Fruit fly (Drosophila melanogaster): ENCODE data around the gene Or10a.

Or10a gene

DNA sequence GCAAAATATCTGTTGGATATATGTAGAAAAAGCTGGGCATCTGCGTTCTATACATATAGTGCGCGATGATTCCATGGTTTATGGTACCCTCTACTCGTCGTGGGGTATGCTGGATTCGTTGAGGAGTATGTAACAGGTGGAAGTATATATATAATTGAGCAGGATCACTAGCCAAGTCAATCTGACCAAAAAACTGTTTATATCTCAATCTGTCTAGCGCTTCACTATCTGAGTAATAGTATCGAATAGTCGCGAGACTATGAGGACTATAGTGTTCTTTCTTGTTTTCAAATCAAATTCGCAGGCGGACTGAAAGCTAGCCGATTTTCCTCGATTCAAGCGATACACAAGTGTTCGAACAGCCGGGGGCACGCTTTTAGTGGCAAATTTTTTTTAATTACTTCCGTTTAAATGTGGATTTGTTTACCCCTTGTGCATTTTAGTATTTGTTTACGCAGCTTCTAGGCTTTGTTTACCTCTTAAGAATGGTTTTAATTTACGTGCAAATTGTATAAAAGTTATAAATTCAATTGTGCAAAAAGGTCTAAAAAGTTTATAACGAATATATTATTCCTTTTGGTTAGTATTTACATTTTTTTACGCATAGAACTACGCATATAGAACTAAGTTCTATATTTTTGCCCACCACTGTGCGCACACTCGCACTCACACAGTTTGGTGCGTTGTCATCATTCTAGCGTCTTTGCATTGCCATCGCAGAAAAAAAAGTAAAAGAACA is 26.4 kb downstream of the Or10a start (continued):
- peak; percentile 65 for TF ChIP-seq ara (GFP tag; IDR thresholded peaks at IDR 0.05)
- TF ChIP-seq CG32772 (GFP tag; IDR thresholded peaks at IDR 0.05): peak; percentile 85
- TF ChIP-seq CG17385 (GFP tag; optimal IDR thresholded peaks at IDR 0.05): peak; percentile 51
- peak; percentile 68 for TF ChIP-seq CG18476 (GFP tag; optimal IDR thresholded peaks at IDR 0.05)
- peak; percentile 85 for TF ChIP-seq HLH3B (GFP tag; IDR thresholded peaks at IDR 0.05)
- no peak for TF ChIP-seq CG10565 (GFP tag; optimal IDR thresholded peaks at IDR 0.05)
- TF ChIP-seq CG30403 (GFP tag; optimal IDR thresholded peaks at IDR 0.05): peak; percentile 78
- TF ChIP-seq dan (GFP tag; IDR thresholded peaks at IDR 0.05): peak; percentile 60; the same call in 1 of the 2 replicates
- no peak for TF ChIP-seq HLH4C (GFP tag; IDR thresholded peaks at IDR 0.05; ENCODE audit: partially characterized antibody)
- peak; percentile 94 for TF ChIP-seq Rfx (GFP tag; IDR thresholded peaks at IDR 0.05)
- peak; percentile 47 for TF ChIP-seq CG17802 (tag; optimal IDR thresholded peaks at IDR 0.05)
- TF ChIP-seq slbo (GFP tag; IDR thresholded peaks at IDR 0.05): peak; percentile 93
- peak; percentile 77 for TF ChIP-seq pnt (GFP tag; optimal IDR thresholded peaks at IDR 0.05)
- TF ChIP-seq grau (tag; optimal IDR thresholded peaks at IDR 0.05): peak; percentile 78
- TF ChIP-seq Dek (tag; optimal IDR thresholded peaks at IDR 0.05): peak; percentile 50
- peak; percentile 77 for TF ChIP-seq odd (GFP tag; optimal IDR thresholded peaks at IDR 0.05)
- peak; percentile 41 for TF ChIP-seq CG1529 (GFP tag; optimal IDR thresholded peaks at IDR 0.05)
- peak; percentile 57 for TF ChIP-seq CG4424 (GFP tag; optimal IDR thresholded peaks at IDR 0.05)
- TF ChIP-seq tio (GFP tag; optimal IDR thresholded peaks at IDR 0.05): peak; percentile 84
- TF ChIP-seq CG9215 (GFP tag; IDR thresholded peaks at IDR 0.05): peak; percentile 68
- TF ChIP-seq CG12155 (GFP tag; optimal IDR thresholded peaks at IDR 0.05): peak; percentile 74
- peak; percentile 63 for TF ChIP-seq maf-S (GFP tag; optimal IDR thresholded peaks at IDR 0.05)
- TF ChIP-seq CG12219 (GFP tag; optimal IDR thresholded peaks at IDR 0.05): peak; percentile 71
- peak; percentile 79 for TF ChIP-seq CG6689 (GFP tag; IDR thresholded peaks at IDR 0.05)
- TF ChIP-seq CG2120 (GFP tag; optimal IDR thresholded peaks at IDR 0.05): peak; percentile 92
- TF ChIP-seq yki (optimal IDR thresholded peaks at IDR 0.05): no peak
- no peak for TF ChIP-seq btn (GFP tag; optimal IDR thresholded peaks at IDR 0.05)
- TF ChIP-seq MBD-R2 (GFP tag; IDR thresholded peaks at IDR 0.05): peak; percentile 68
- TF ChIP-seq CG8290 (GFP tag; optimal IDR thresholded peaks at IDR 0.05): no peak
- TF ChIP-seq CG8290 (tag; optimal IDR thresholded peaks at IDR 0.05): peak in 1 of 2 experiments; percentile 98
- TF ChIP-seq ssp (GFP tag; IDR thresholded peaks at IDR 0.05): peak; percentile 70
- TF ChIP-seq CG11560 (tag; IDR thresholded peaks at IDR 0.05): peak; percentile 78
- no peak for TF ChIP-seq zen2 (GFP tag; IDR thresholded peaks at IDR 0.05; ENCODE audit: partially characterized antibody)
- TF ChIP-seq CG14710 (tag; optimal IDR thresholded peaks at IDR 0.05): peak; percentile 53
- TF ChIP-seq Sry-β (GFP tag; optimal IDR thresholded peaks at IDR 0.05): no peak
- TF ChIP-seq CG1792 (GFP tag; optimal IDR thresholded peaks at IDR 0.05): peak; percentile 70
- peak; percentile 22 for TF ChIP-seq gsb-n (tag; optimal IDR thresholded peaks at IDR 0.05)
- TF ChIP-seq sim (GFP tag; IDR thresholded peaks at IDR 0.05): peak; percentile 51; the same call in 1 of the 2 replicates
- peak; percentile 72 for TF ChIP-seq NC2β (GFP tag; optimal IDR thresholded peaks at IDR 0.05)
- no peak for TF ChIP-seq CG6791 (GFP tag; IDR thresholded peaks at IDR 0.05; ENCODE audit: partially characterized antibody)
- peak; percentile 81 for TF ChIP-seq CG7786 (GFP tag; optimal IDR thresholded peaks at IDR 0.05)
- peak; percentile 73 for TF ChIP-seq CG10147 (GFP tag; optimal IDR thresholded peaks at IDR 0.05)
- peak; percentile 79; the same call in 2 of the 3 replicates for TF ChIP-seq CG3726 (GFP tag; IDR thresholded peaks at IDR 0.05)
- peak; percentile 34 for TF ChIP-seq nau (GFP tag; optimal IDR thresholded peaks at IDR 0.05)
- no peak for TF ChIP-seq br (optimal IDR thresholded peaks at IDR 0.05)
- peak; percentile 71 for TF ChIP-seq Asciz (GFP tag; optimal IDR thresholded peaks at IDR 0.05)
- no peak for TF ChIP-seq Neu2 (GFP tag; optimal IDR thresholded peaks at IDR 0.05; ENCODE audit: borderline replicate concordance)
- TF ChIP-seq CG2116 (GFP tag; optimal IDR thresholded peaks at IDR 0.05): no peak
- peak; percentile 64 for TF ChIP-seq gsb (GFP tag; IDR thresholded peaks at IDR 0.05)
- peak; percentile 78 for TF ChIP-seq CG12071 (GFP tag; optimal IDR thresholded peaks at IDR 0.05)
- peak; percentile 47 for TF ChIP-seq Deaf1 (tag; optimal IDR thresholded peaks at IDR 0.05)
